Worm (Caenorhabditis elegans): ENCODE data around the gene srh-113.

Gene srh-113

ce11 chrV:17261385-17261784 is 48.5 kb downstream of the srh-113 start:
- TF ChIP-seq mls-2 (tag; optimal IDR thresholded peaks at IDR 0.05) (no peak), nhr-28 (tag; optimal IDR thresholded peaks at IDR 0.05) (no peak), tbx-8 (GFP tag; optimal IDR thresholded peaks at IDR 0.05) (no peak), nhr-2 (tag; optimal IDR thresholded peaks at IDR 0.05) (no peak), snpc-4 (tag; optimal IDR thresholded peaks at IDR 0.05) (no peak), lsy-2 (tag; optimal IDR thresholded peaks at IDR 0.05) (no peak)

Measured in whole organism, mixed stage, embryonic.